Fruit fly (Drosophila melanogaster) whole organism, prepupa: ENCODE measurements around the gene CG1750.

ENCODE experiments used
- Blimp-1 ChIP-seq: fragments of 200-800 bp; sonication (Bioruptor generic); optimal IDR thresholded peaks from 3 replicates; lab custom pipeline; 2017; ENCODE audit warnings: missing biosample characterization, missing genetic modification characterization, mild to moderate bottlenecking, moderate library complexity, missing genetic modification reagents
- CG10631 ChIP-seq: fragments of 200-800 bp; sonication (Bioruptor generic); optimal IDR thresholded peaks from 2 replicates; lab custom pipeline; 2016; ENCODE audit warnings: missing biosample characterization, missing genetic modification characterization
- CG10669 ChIP-seq: fragments of 200-800 bp; sonication (Bioruptor generic); optimal IDR thresholded peaks from 3 replicates; lab custom pipeline; 2018; ENCODE audit warnings: missing biosample characterization, mild to moderate bottlenecking, missing genetic modification characterization, moderate library complexity
- CG11294 ChIP-seq: fragments of 200-800 bp; sonication (Bioruptor generic); IDR thresholded peaks from 2 replicates; pipeline ENCODE4 v1.3.6; 2022; ENCODE audit warnings: missing biosample characterization, missing genetic modification characterization
- CG11762 ChIP-seq: fragments of 200-800 bp; sonication (Bioruptor generic); optimal IDR thresholded peaks from 3 replicates; lab custom pipeline; 2016; ENCODE audit warnings: missing biosample characterization, missing genetic modification characterization; ENCODE audit not compliant: insufficient read depth
- CG11902 ChIP-seq: fragments of 200-800 bp; sonication (Bioruptor generic); optimal IDR thresholded peaks from 3 replicates; lab custom pipeline; 2016; ENCODE audit warnings: missing biosample characterization, missing genetic modification characterization
- CG15336 ChIP-seq: fragments of 200-800 bp; sonication (Bioruptor generic); IDR thresholded peaks from 2 replicates; pipeline ENCODE4 v1.3.6; 2022; ENCODE audit warnings: missing biosample characterization, missing genetic modification characterization
- CG1621 ChIP-seq: fragments of 200-800 bp; sonication (Bioruptor generic); optimal IDR thresholded peaks from 3 replicates; lab custom pipeline; 2018; ENCODE audit warnings: missing biosample characterization, mild to moderate bottlenecking, missing genetic modification characterization
- CG16779 ChIP-seq: fragments of 200-800 bp; sonication (Bioruptor generic); optimal IDR thresholded peaks from 3 replicates; lab custom pipeline; 2017; ENCODE audit warnings: missing biosample characterization, mild to moderate bottlenecking, missing genetic modification characterization
- CG3032 ChIP-seq: fragments of 200-800 bp; optimal IDR thresholded peaks from 2 replicates; lab custom pipeline; 2019; ENCODE audit warnings: missing biosample characterization, mild to moderate bottlenecking, missing genetic modification characterization, moderate library complexity
- CG31627 ChIP-seq: fragments of 200-800 bp; sonication (Bioruptor generic); optimal IDR thresholded peaks from 3 replicates; lab custom pipeline; 2016; ENCODE audit warnings: missing biosample characterization, missing genetic modification characterization
- CG4318 ChIP-seq: fragments of 200-800 bp; sonication (Bioruptor generic); optimal IDR thresholded peaks from 3 replicates; lab custom pipeline; 2017; ENCODE audit warnings: missing biosample characterization, mild to moderate bottlenecking, missing genetic modification characterization
- CG6163 ChIP-seq: fragments of 200-800 bp; sonication (Bioruptor generic); IDR thresholded peaks from 3 replicates; pipeline ENCODE4 v1.3.6; 2022; ENCODE audit warnings: missing biosample characterization, missing genetic modification characterization
- CG6276 ChIP-seq: fragments of 200-800 bp; sonication (Bioruptor generic); optimal IDR thresholded peaks from 2 replicates; lab custom pipeline; 2017; ENCODE audit warnings: missing biosample characterization, mild to moderate bottlenecking, missing genetic modification characterization
- CG6808 ChIP-seq: fragments of 200-800 bp; sonication (Bioruptor generic); optimal IDR thresholded peaks from 3 replicates; lab custom pipeline; 2017; ENCODE audit warnings: missing biosample characterization, missing genetic modification characterization, mild to moderate bottlenecking, moderate library complexity, missing genetic modification reagents
- CG6854 ChIP-seq: fragments of 200-800 bp; sonication (Bioruptor generic); optimal IDR thresholded peaks from 2 replicates; lab custom pipeline; 2017; ENCODE audit warnings: missing biosample characterization, mild to moderate bottlenecking, missing genetic modification characterization
- CG7368 ChIP-seq: fragments of 200-800 bp; sonication (Bioruptor generic); optimal IDR thresholded peaks from 3 replicates; lab custom pipeline; 2016; ENCODE audit warnings: missing biosample characterization, missing genetic modification characterization
- CG8119 ChIP-seq: fragments of 200-800 bp; sonication (Bioruptor generic); IDR thresholded peaks from 3 replicates; pipeline ENCODE4 v1.3.6; 2022; ENCODE audit warnings: missing biosample characterization, missing genetic modification characterization
- CG8319 ChIP-seq: fragments of 200-800 bp; sonication (Bioruptor generic); optimal IDR thresholded peaks from 3 replicates; lab custom pipeline; 2016; ENCODE audit warnings: missing biosample characterization, missing genetic modification characterization
- CG8632 ChIP-seq: fragments of 200-800 bp; sonication (Bioruptor generic); optimal IDR thresholded peaks from 3 replicates; lab custom pipeline; 2016; ENCODE audit warnings: missing biosample characterization, missing genetic modification characterization
- Eip75B ChIP-seq: fragments of 200-800 bp; sonication (Bioruptor generic); optimal IDR thresholded peaks from 3 replicates; lab custom pipeline; 2016; ENCODE audit warnings: missing biosample characterization, missing genetic modification characterization
- Eip78C ChIP-seq: fragments of 200-800 bp; sonication (Bioruptor generic); peaks from one replicate; lab custom pipeline; 2016; ENCODE audit warnings: missing biosample characterization, missing genetic modification characterization
- Eip93F ChIP-seq: fragments of 200-800 bp; sonication (Bioruptor generic); optimal IDR thresholded peaks from 2 replicates; lab custom pipeline; 2016; ENCODE audit warnings: missing biosample characterization, mild to moderate bottlenecking, missing genetic modification characterization
- Ets21C ChIP-seq: fragments of 200-800 bp; sonication (Bioruptor generic); optimal IDR thresholded peaks from 3 replicates; lab custom pipeline; 2016; ENCODE audit warnings: missing biosample characterization, missing genetic modification characterization
- Ets96B ChIP-seq: fragments of 200-800 bp; optimal IDR thresholded peaks from 2 replicates; lab custom pipeline; 2019; ENCODE audit warnings: missing biosample characterization, mild to moderate bottlenecking, missing genetic modification characterization, moderate library complexity
- Hr39 ChIP-seq: fragments of 200-800 bp; sonication (Bioruptor generic); optimal IDR thresholded peaks from 2 replicates; lab custom pipeline; 2016; ENCODE audit warnings: missing biosample characterization, missing genetic modification characterization
- Hr4 ChIP-seq: fragments of 200-800 bp; sonication (Bioruptor generic); optimal IDR thresholded peaks from 3 replicates; lab custom pipeline; 2016; ENCODE audit warnings: missing biosample characterization, missing genetic modification characterization
- Met ChIP-seq: fragments of 200-800 bp; sonication (Bioruptor generic); optimal IDR thresholded peaks from 3 replicates; lab custom pipeline; 2016; ENCODE audit warnings: missing biosample characterization, missing genetic modification characterization
- Smox ChIP-seq: fragments of 200-800 bp; sonication (Bioruptor generic); optimal IDR thresholded peaks from 3 replicates; lab custom pipeline; 2016; ENCODE audit warnings: missing biosample characterization, missing genetic modification characterization
- Sox102F ChIP-seq: fragments of 200-800 bp; sonication (Bioruptor generic); optimal IDR thresholded peaks from 2 replicates; lab custom pipeline; 2016; ENCODE audit warnings: missing biosample characterization, mild to moderate bottlenecking, missing genetic modification characterization
- Sox14 ChIP-seq: fragments of 200-800 bp; sonication (Bioruptor generic); optimal IDR thresholded peaks from 3 replicates; lab custom pipeline; 2016; ENCODE audit warnings: missing biosample characterization, missing genetic modification characterization
- Sox15 ChIP-seq: fragments of 200-800 bp; sonication (Bioruptor generic); optimal IDR thresholded peaks from 3 replicates; lab custom pipeline; 2016; ENCODE audit warnings: missing biosample characterization, missing genetic modification characterization
- dac ChIP-seq: fragments of 200-800 bp; sonication (Bioruptor generic); optimal IDR thresholded peaks from 2 replicates; lab custom pipeline; 2017; ENCODE audit warnings: missing biosample characterization, mild to moderate bottlenecking, missing genetic modification characterization
- dsx ChIP-seq: fragments of 200-800 bp; optimal IDR thresholded peaks from 3 replicates; lab custom pipeline; 2019; ENCODE audit warnings: missing biosample characterization, mild to moderate bottlenecking, missing genetic modification characterization, moderate library complexity; ENCODE audit not compliant: poor library complexity, severe bottlenecking
- fd85E ChIP-seq: fragments of 200-800 bp; sonication (Bioruptor generic); optimal IDR thresholded peaks from 3 replicates; lab custom pipeline; 2016; ENCODE audit warnings: missing biosample characterization, missing genetic modification characterization
- fkh ChIP-seq: fragments of 200-800 bp; sonication (Bioruptor generic); optimal IDR thresholded peaks from 3 replicates; lab custom pipeline; 2017; ENCODE audit warnings: missing biosample characterization, mild to moderate bottlenecking, missing genetic modification characterization, moderate library complexity
- lz ChIP-seq: fragments of 200-800 bp; sonication (Bioruptor generic); optimal IDR thresholded peaks from 3 replicates; lab custom pipeline; 2016; ENCODE audit warnings: missing biosample characterization, missing genetic modification characterization
- net ChIP-seq: fragments of 200-800 bp; sonication (Bioruptor generic); optimal IDR thresholded peaks from 3 replicates; lab custom pipeline; 2016; ENCODE audit warnings: missing biosample characterization, missing genetic modification characterization
- salr ChIP-seq, 2 experiments: fragments of 200-800 bp; sonication (Bioruptor generic); optimal IDR thresholded peaks; 3 replicates each; lab custom pipeline; 2016 to 2018; ENCODE audit warnings: missing biosample characterization in 2 of 2, missing genetic modification characterization in 2 of 2, mild to moderate bottlenecking in 1 of 2
- spab ChIP-seq: fragments of 200-800 bp; sonication (Bioruptor generic); optimal IDR thresholded peaks from 2 replicates; lab custom pipeline; 2017; ENCODE audit warnings: missing biosample characterization, mild to moderate bottlenecking, missing genetic modification characterization, missing genetic modification reagents
- ss ChIP-seq, 2 experiments: fragments of 200-800 bp; sonication (Bioruptor generic); optimal IDR thresholded peaks; 2 replicates in 1 of 2; 3 replicates in 1 of 2; lab custom pipeline; 2017 to 2018; ENCODE audit warnings: mild to moderate bottlenecking in 2 of 2, missing biosample characterization in 2 of 2, missing genetic modification characterization in 2 of 2, moderate library complexity in 1 of 2
- svp ChIP-seq: fragments of 200-800 bp; sonication (Bioruptor generic); peaks from one replicate; lab custom pipeline; 2016; ENCODE audit warnings: missing biosample characterization, missing genetic modification characterization
- topi ChIP-seq: fragments of 200-800 bp; sonication (Bioruptor generic); optimal IDR thresholded peaks from 3 replicates; lab custom pipeline; 2016; ENCODE audit warnings: missing biosample characterization, missing genetic modification characterization
- vri ChIP-seq: fragments of 200-800 bp; sonication (Bioruptor generic); optimal IDR thresholded peaks from 3 replicates; lab custom pipeline; 2016; ENCODE audit warnings: missing biosample characterization, mild to moderate bottlenecking, missing genetic modification characterization

The CG1750 gene

dm6 chr3R:31250426-31251034 lies 4.2 kb downstream of the CG1750 start (continued):
- no peak for TF ChIP-seq fkh (GFP tag; lab: Kevin White, UChicago)
- no peak for TF ChIP-seq spab (GFP tag; lab: Kevin White, UChicago)
- no peak for TF ChIP-seq dac
- no peak for TF ChIP-seq Ets21C (GFP tag; lab: Kevin White, UChicago)
- no peak for TF ChIP-seq Sox15
- no peak for TF ChIP-seq Ets96B (tag; lab: Kevin White, UChicago)
- TF ChIP-seq CG1621 (tag; lab: Kevin White, UChicago), result peak; percentile 8
- no peak for TF ChIP-seq CG8319 (GFP tag; lab: Kevin White, UChicago)
- TF ChIP-seq vri, result peak; percentile 42
- no peak for TF ChIP-seq fd85E
- TF ChIP-seq CG6276 (GFP tag; lab: Kevin White, UChicago), result no peak
- peak; percentile 14 for TF ChIP-seq CG8632
- TF ChIP-seq CG10669, result no peak
- no peak for TF ChIP-seq CG6808 (GFP tag; lab: Kevin White, UChicago)
- TF ChIP-seq CG6854 (GFP tag; lab: Kevin White, UChicago), result no peak

dm6 chr3R:31248245-31248644 lies 6.5 kb downstream of the CG1750 start:
- TF ChIP-seq topi (GFP tag; lab: Kevin White, UChicago) (no peak), Blimp-1 (peak; percentile 92), CG8319 (GFP tag; lab: Kevin White, UChicago) (no peak), Sox14 (no peak), Hr39 (no peak), Met (no peak), CG10631 (no peak), CG6854 (GFP tag; lab: Kevin White, UChicago) (peak; percentile 54), CG6276 (GFP tag; lab: Kevin White, UChicago) (no peak), CG8119 (GFP tag; lab: Robert Waterston, UW) (no peak)

- TF ChIP-seq CG8119 (GFP tag; lab: Robert Waterston, UW) (peak; percentile 50; the same call in 2 of the 3 replicates), CG6163 (GFP tag; lab: Robert Waterston, UW) (peak; percentile 74), Eip78C (GFP tag; lab: Kevin White, UChicago) (peak; percentile 93), fkh (GFP tag; lab: Kevin White, UChicago) (no peak), ss (GFP tag; optimal IDR thresholded peaks at IDR 0.05; lab: Kevin White, UChicago) (no peak), lz (GFP tag; lab: Kevin White, UChicago) (peak; percentile 72), CG31627 (GFP tag; lab: Kevin White, UChicago) (peak; percentile 77), Eip93F (GFP tag; lab: Kevin White, UChicago) (peak; percentile 56), CG10631 (peak; percentile 16), CG7368 (GFP tag; lab: Kevin White, UChicago) (peak; percentile 68), dsx (GFP tag; lab: Kevin White, UChicago) (no peak), CG11762 (GFP tag; lab: Kevin White, UChicago) (peak; percentile 53), CG6854 (GFP tag; lab: Kevin White, UChicago) (peak; percentile 31), CG6808 (GFP tag; lab: Kevin White, UChicago) (no peak), Eip75B (GFP tag; lab: Kevin White, UChicago) (peak; percentile 38), salr (GFP tag; optimal IDR thresholded peaks at IDR 0.05; lab: Kevin White, UChicago) (no peak), CG3032 (tag; lab: Kevin White, UChicago) (no peak), dac (peak; percentile 12), Smox (GFP tag; lab: Kevin White, UChicago) (peak; percentile 78), Hr39 (peak; percentile 77), CG11902 (GFP tag; lab: Kevin White, UChicago) (peak; percentile 65), svp (peak; percentile 93), CG4318 (GFP tag; lab: Kevin White, UChicago) (no peak), CG11294 (GFP tag; lab: Robert Waterston, UW) (no peak), Hr4 (GFP tag; lab: Kevin White, UChicago) (peak; percentile 32), net (GFP tag; lab: Kevin White, UChicago) (peak; percentile 62), topi (GFP tag; lab: Kevin White, UChicago) (peak; percentile 82), Met (peak; percentile 82), CG16779 (tag; lab: Kevin White, UChicago) (no peak), Ets21C (GFP tag; lab: Kevin White, UChicago) (peak; percentile 73), CG6276 (GFP tag; lab: Kevin White, UChicago) (peak; percentile 81), fd85E (peak; percentile 37), Sox15 (peak; percentile 43), CG8632 (peak; percentile 73), CG15336 (GFP tag; lab: Robert Waterston, UW) (peak; percentile 33), Sox102F (GFP tag; lab: Kevin White, UChicago) (peak; percentile 81)
Measured at dm6 chr3R:31247281-31247995, 7.3 kb downstream of the CG1750 start.
